Worm (Caenorhabditis elegans) whole organism, early embryonic: ENCODE data around the gene semi-1.

Experiments
- B0310.2 ChIP-seq: sonication (generic microtip); optimal IDR thresholded peaks from 2 replicates; lab custom pipeline; 2016; ENCODE audit warnings: mild to moderate bottlenecking, missing genetic modification characterization, missing compliant biosample characterization
- aly-1 ChIP-seq: sonication (generic microtip); optimal IDR thresholded peaks from 2 replicates; lab custom pipeline; 2016; ENCODE audit warnings: missing genetic modification characterization, missing compliant biosample characterization
- ama-1 ChIP-seq: fragments of 150-350 bp; optimal IDR thresholded peaks from 2 replicates; lab custom pipeline; 2014
- ceh-13 ChIP-seq: fragments of 200-800 bp; sonication (Bioruptor generic); optimal IDR thresholded peaks from 2 replicates; lab custom pipeline; 2018; ENCODE audit warnings: mild to moderate bottlenecking, missing genetic modification characterization, missing compliant biosample characterization
- ceh-36 ChIP-seq: sonication (generic microtip); optimal IDR thresholded peaks from 2 replicates; lab custom pipeline; 2016; ENCODE audit warnings: missing genetic modification characterization, inconsistent platforms, missing compliant biosample characterization
- ets-7 ChIP-seq: sonication (generic microtip); optimal IDR thresholded peaks from 2 replicates; lab custom pipeline; 2016; ENCODE audit warnings: missing genotype, missing genetic modification characterization, missing compliant biosample characterization
- flt-1 ChIP-seq: fragments of 200-800 bp; sonication (Bioruptor generic); IDR thresholded peaks from 2 replicates; pipeline ENCODE4 v1.3.6; 2022; ENCODE audit warnings: missing genetic modification characterization, missing compliant biosample characterization
- hmbx-1 ChIP-seq: sonication (generic microtip); optimal IDR thresholded peaks from 2 replicates; lab custom pipeline; 2016; ENCODE audit warnings: mild to moderate bottlenecking, missing genetic modification characterization, missing compliant biosample characterization
- hmg-4 ChIP-seq: fragments of 200-800 bp; sonication (Bioruptor generic); optimal IDR thresholded peaks from 2 replicates; lab custom pipeline; 2018; ENCODE audit warnings: mild to moderate bottlenecking, missing genetic modification characterization, missing compliant biosample characterization
- scrt-1 ChIP-seq: fragments of 200-800 bp; sonication (Bioruptor generic); IDR thresholded peaks from 2 replicates; pipeline ENCODE4 v1.3.6; 2022; ENCODE audit warnings: missing genetic modification characterization, missing compliant biosample characterization
- tbx-11 ChIP-seq: fragments of 200-800 bp; sonication (Bioruptor generic); IDR thresholded peaks from 2 replicates; pipeline ENCODE4 v1.3.6; 2022; ENCODE audit warnings: missing genetic modification characterization, missing compliant biosample characterization
- tbx-37 ChIP-seq: fragments of 200-800 bp; sonication (Bioruptor generic); conservative IDR thresholded peaks from 2 replicates; pipeline ENCODE4 v1.3.6; 2022; ENCODE audit warnings: missing genetic modification reagents, missing genetic modification characterization, missing compliant biosample characterization
- tra-4 ChIP-seq: sonication (generic microtip); optimal IDR thresholded peaks from 2 replicates; lab custom pipeline; 2017; ENCODE audit warnings: missing genetic modification characterization, missing compliant biosample characterization

DNA sequence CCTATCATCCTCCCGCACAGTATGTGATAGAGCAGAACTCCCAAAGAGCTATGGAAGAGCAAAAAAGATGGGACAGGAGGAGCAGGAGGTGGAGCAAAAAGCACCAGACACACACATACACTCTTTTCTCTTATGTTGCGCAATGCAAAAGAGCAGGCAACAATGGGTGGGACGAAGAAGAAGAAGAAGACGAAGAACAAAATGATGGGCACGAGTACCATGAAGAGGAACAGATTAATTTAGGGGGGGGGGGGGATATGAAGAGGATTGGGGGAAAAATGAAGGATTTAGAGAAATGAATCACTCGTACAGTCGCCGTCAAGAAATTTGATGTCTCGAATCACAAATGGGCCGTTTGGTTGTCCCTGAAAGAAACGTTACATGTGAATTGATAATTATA is 3.4 kb downstream of the semi-1 start, which contains the start of gene avr-15:
- TF ChIP-seq ama-1 (lab: Kevin White, UChicago) = no peak
- TF ChIP-seq tbx-11 = no peak
- no peak for TF ChIP-seq ceh-13 (GFP tag; lab: Kevin White, UChicago)
- TF ChIP-seq B0310.2 = no peak
- no peak for TF ChIP-seq scrt-1 (GFP tag; lab: Robert Waterston, UW)
- TF ChIP-seq tra-4 = no peak
- no peak for TF ChIP-seq aly-1 (tag; lab: Kevin White, UChicago)
- no peak for TF ChIP-seq ceh-36 (tag; lab: Kevin White, UChicago)
- no peak for TF ChIP-seq hmg-4
- TF ChIP-seq hmbx-1 = no peak
- TF ChIP-seq flt-1 (GFP tag; lab: Robert Waterston, UW) = no peak
- no peak for TF ChIP-seq ets-7 (tag; lab: Kevin White, UChicago)
- no peak for TF ChIP-seq tbx-37 (GFP tag; lab: Robert Waterston, UW)
